Fruit fly (Drosophila melanogaster) whole organism, adult: ENCODE measurements around the gene CG44142.

ENCODE experiments used
- CG11617 ChIP-seq: fragments of 200-800 bp; sonication (Bioruptor generic); optimal IDR thresholded peaks from 2 replicates; lab custom pipeline; 2017; ENCODE audit warnings: mild to moderate bottlenecking, missing biosample characterization, missing genetic modification reagents, missing genetic modification characterization
- CG12768 ChIP-seq: fragments of 200-800 bp; sonication (Bioruptor generic); optimal IDR thresholded peaks from 2 replicates; lab custom pipeline; 2017; ENCODE audit warnings: missing biosample characterization, missing genetic modification characterization, mild to moderate bottlenecking, moderate library complexity, missing genetic modification reagents
- CG14711 ChIP-seq: fragments of 200-800 bp; sonication (Bioruptor generic); optimal IDR thresholded peaks from 2 replicates; lab custom pipeline; 2018; ENCODE audit warnings: missing biosample characterization, mild to moderate bottlenecking, missing genetic modification characterization, moderate library complexity
- CG1620 ChIP-seq: fragments of 200-800 bp; sonication (Bioruptor generic); optimal IDR thresholded peaks from 2 replicates; lab custom pipeline; 2016; ENCODE audit warnings: missing biosample characterization, missing genetic modification characterization
- CG33017 ChIP-seq: fragments of 200-800 bp; sonication (Bioruptor generic); optimal IDR thresholded peaks from 2 replicates; lab custom pipeline; 2018; ENCODE audit warnings: missing biosample characterization, mild to moderate bottlenecking, missing genetic modification characterization, moderate library complexity
- CG5204 ChIP-seq: fragments of 200-800 bp; sonication (Bioruptor generic); optimal IDR thresholded peaks from 2 replicates; lab custom pipeline; 2016; ENCODE audit warnings: missing biosample characterization, missing genetic modification characterization
- CG7045 ChIP-seq: fragments of 200-800 bp; sonication (Bioruptor generic); optimal IDR thresholded peaks from 2 replicates; lab custom pipeline; 2017; ENCODE audit warnings: missing biosample characterization, mild to moderate bottlenecking, missing genetic modification characterization
- CG7101 ChIP-seq: fragments of 200-800 bp; sonication (Bioruptor generic); optimal IDR thresholded peaks from 2 replicates; lab custom pipeline; 2018; ENCODE audit warnings: missing biosample characterization, mild to moderate bottlenecking, missing genetic modification characterization, moderate library complexity
- Clk ChIP-seq: fragments of 200-800 bp; sonication (Bioruptor generic); optimal IDR thresholded peaks from 2 replicates; lab custom pipeline; 2017; ENCODE audit warnings: missing biosample characterization, missing genetic modification characterization
- Crg-1 ChIP-seq: fragments of 200-800 bp; sonication (Bioruptor generic); optimal IDR thresholded peaks from 2 replicates; lab custom pipeline; 2016; ENCODE audit warnings: missing biosample characterization, missing genetic modification characterization
- Hr96 ChIP-seq: fragments of 200-800 bp; sonication (Bioruptor generic); optimal IDR thresholded peaks from 2 replicates; lab custom pipeline; 2016; ENCODE audit warnings: missing biosample characterization, missing genetic modification characterization
- Mnt ChIP-seq: fragments of 200-800 bp; sonication (Bioruptor generic); optimal IDR thresholded peaks from 2 replicates; lab custom pipeline; 2016; ENCODE audit warnings: missing biosample characterization, mild to moderate bottlenecking, missing genetic modification characterization
- bab1 ChIP-seq: fragments of 200-800 bp; sonication (Bioruptor generic); optimal IDR thresholded peaks from 3 replicates; lab custom pipeline; 2019; ENCODE audit warnings: missing biosample characterization, mild to moderate bottlenecking, missing genetic modification characterization, moderate library complexity
- cic ChIP-seq: fragments of 200-800 bp; sonication (Bioruptor generic); optimal IDR thresholded peaks from 2 replicates; lab custom pipeline; 2017; ENCODE audit warnings: missing biosample characterization, mild to moderate bottlenecking, missing genetic modification characterization, moderate library complexity
- cnc ChIP-seq, 2 experiments: fragments of >200 bp; optimal IDR thresholded peaks; 2 replicates each; lab custom pipeline; 2017
- kay ChIP-seq: fragments of 200-800 bp; sonication (Bioruptor generic); peaks from one replicate; lab custom pipeline; 2016; ENCODE audit warnings: missing biosample characterization, missing genetic modification characterization, borderline replicate concordance
- ovo ChIP-seq: fragments of 200-800 bp; sonication (Bioruptor generic); optimal IDR thresholded peaks from 2 replicates; lab custom pipeline; 2016; ENCODE audit warnings: missing biosample characterization, missing genetic modification characterization
- pad ChIP-seq: fragments of 200-800 bp; sonication (Bioruptor generic); optimal IDR thresholded peaks from 3 replicates; lab custom pipeline; 2017; ENCODE audit warnings: missing biosample characterization, missing genetic modification characterization, mild to moderate bottlenecking, moderate library complexity, missing genetic modification reagents
- tj ChIP-seq: fragments of 200-800 bp; sonication (Bioruptor generic); optimal IDR thresholded peaks from 3 replicates; lab custom pipeline; 2017; ENCODE audit warnings: missing biosample characterization, mild to moderate bottlenecking, missing genetic modification characterization, moderate library complexity
- toe ChIP-seq: fragments of 200-800 bp; sonication (Bioruptor generic); optimal IDR thresholded peaks from 2 replicates; lab custom pipeline; 2016; ENCODE audit warnings: missing biosample characterization, missing genetic modification characterization

Gene CG44142

DNA sequence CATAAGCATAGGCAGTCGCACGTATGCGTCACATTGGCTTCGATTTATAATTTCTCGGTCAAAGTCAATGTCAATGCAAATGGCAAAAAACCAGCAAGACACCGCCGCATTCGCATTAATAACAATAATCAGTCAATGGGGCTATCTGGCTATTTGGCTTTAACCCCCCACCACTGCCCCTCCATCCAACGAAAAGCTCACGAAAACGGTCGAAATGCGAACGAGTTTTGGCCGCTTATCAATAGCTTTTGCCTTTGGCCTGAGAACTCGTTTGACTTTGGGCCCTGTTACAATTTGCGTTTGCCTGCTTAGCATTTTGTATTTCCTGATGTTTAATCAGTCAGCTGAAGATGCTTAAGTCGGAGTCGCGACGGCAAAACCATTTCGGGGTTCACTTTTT is 39.5 kb downstream of the CG44142 start:
- TF ChIP-seq toe (GFP tag; lab: Kevin White, UChicago) (no peak), Hr96 (GFP tag; lab: Kevin White, UChicago) (no peak), CG33017 (tag; lab: Kevin White, UChicago) (no peak), ovo (no peak), pad (no peak), Mnt (GFP tag; lab: Kevin White, UChicago) (no peak), cnc (optimal IDR thresholded peaks at IDR 0.05; lab: Kevin White, UChicago) (no peak), CG7045 (GFP tag; lab: Kevin White, UChicago) (no peak), CG12768 (GFP tag; lab: Kevin White, UChicago) (no peak), bab1 (no peak), CG11617 (GFP tag; lab: Kevin White, UChicago) (no peak), kay (GFP tag; lab: Kevin White, UChicago) (no peak), CG1620 (no peak), Clk (GFP tag; lab: Kevin White, UChicago) (no peak), cic (GFP tag; lab: Kevin White, UChicago) (no peak), CG14711 (no peak), CG5204 (GFP tag; lab: Kevin White, UChicago) (no peak), tj (GFP tag; lab: Kevin White, UChicago) (no peak)

DNA sequence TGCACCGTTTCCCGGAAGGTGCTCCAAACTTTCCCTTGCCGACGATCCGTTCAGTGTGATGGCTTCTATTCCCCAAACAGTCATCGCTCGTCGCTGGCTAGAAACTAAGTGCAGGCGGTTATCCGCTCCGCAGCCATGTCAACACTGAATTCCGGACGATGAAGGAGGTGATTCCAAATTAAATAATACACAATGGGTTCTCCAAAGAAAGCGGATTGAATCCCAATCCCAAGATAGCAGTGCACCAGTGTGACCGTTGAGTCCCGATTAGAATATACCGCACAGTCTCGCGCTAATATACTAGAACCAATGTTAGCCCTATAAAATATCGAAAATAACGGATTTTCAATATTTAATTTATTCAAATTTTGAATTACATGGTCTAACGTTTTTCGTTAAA is 41.2 kb downstream of the CG44142 start, which contains the start of gene TBC1D5:
Gene TBC1D5 (minus strand): TSS at position 254 of the 400 bp plus-strand sequence.
- TF ChIP-seq bab1: peak; percentile 13
- TF ChIP-seq CG12768 (GFP tag; lab: Kevin White, UChicago): no peak
- TF ChIP-seq CG14711: peak; percentile 16
- no peak for TF ChIP-seq CG11617 (GFP tag; lab: Kevin White, UChicago)

- no peak for TF ChIP-seq toe (GFP tag; lab: Kevin White, UChicago)
- TF ChIP-seq kay (GFP tag; lab: Kevin White, UChicago): no peak
- no peak for TF ChIP-seq CG11617 (GFP tag; lab: Kevin White, UChicago)
- TF ChIP-seq Mnt (GFP tag; lab: Kevin White, UChicago): no peak
- no peak for TF ChIP-seq CG33017 (tag; lab: Kevin White, UChicago)
- no peak for TF ChIP-seq tj (GFP tag; lab: Kevin White, UChicago)
- TF ChIP-seq ovo: no peak
- no peak for TF ChIP-seq Clk (GFP tag; lab: Kevin White, UChicago)
- no peak for TF ChIP-seq CG1620
- TF ChIP-seq pad: no peak
- TF ChIP-seq CG7101 (tag; lab: Kevin White, UChicago): no peak
- no peak for TF ChIP-seq bab1
- TF ChIP-seq cic (GFP tag; lab: Kevin White, UChicago): no peak
- TF ChIP-seq CG5204 (GFP tag; lab: Kevin White, UChicago): no peak
- TF ChIP-seq CG7045 (GFP tag; lab: Kevin White, UChicago): no peak
- TF ChIP-seq Crg-1: no peak
- TF ChIP-seq cnc (optimal IDR thresholded peaks at IDR 0.05; lab: Kevin White, UChicago): no peak
- no peak for TF ChIP-seq Hr96 (GFP tag; lab: Kevin White, UChicago)
- no peak for TF ChIP-seq CG14711
- TF ChIP-seq CG12768 (GFP tag; lab: Kevin White, UChicago): no peak
These were observed 42.3 kb downstream of the CG44142 start for dm6 chr3R:13270648-13271047.

dm6 chr3R:13264061-13264661 is 48.8 kb downstream of the CG44142 start, which contains the start of gene Ravus:
TSS of gene Ravus (minus strand) at chr3R:13264061.
- peak; percentile 66 for TF ChIP-seq CG5204 (GFP tag; lab: Kevin White, UChicago)
- peak; percentile 45 for TF ChIP-seq CG33017 (tag; lab: Kevin White, UChicago)
- TF ChIP-seq CG7045 (GFP tag; lab: Kevin White, UChicago): peak; percentile 19
- TF ChIP-seq cic (GFP tag; lab: Kevin White, UChicago): no peak
- TF ChIP-seq Hr96 (GFP tag; lab: Kevin White, UChicago): peak; percentile 38
- TF ChIP-seq kay (GFP tag; lab: Kevin White, UChicago): no peak
- peak; percentile 96 for TF ChIP-seq CG14711
- peak; percentile 76 for TF ChIP-seq toe (GFP tag; lab: Kevin White, UChicago)
- peak; percentile 58 for TF ChIP-seq CG7101 (tag; lab: Kevin White, UChicago)
- TF ChIP-seq Clk (GFP tag; lab: Kevin White, UChicago): no peak
- TF ChIP-seq ovo: no peak
- no peak for TF ChIP-seq Crg-1
- TF ChIP-seq pad: peak; percentile 21
- TF ChIP-seq cnc (optimal IDR thresholded peaks at IDR 0.05; lab: Kevin White, UChicago): no peak
- no peak for TF ChIP-seq CG12768 (GFP tag; lab: Kevin White, UChicago)
- peak; percentile 51 for TF ChIP-seq Mnt (GFP tag; lab: Kevin White, UChicago)
- peak; percentile 49 for TF ChIP-seq bab1
- no peak for TF ChIP-seq CG1620
- TF ChIP-seq tj (GFP tag; lab: Kevin White, UChicago): peak; percentile 14
- TF ChIP-seq CG11617 (GFP tag; lab: Kevin White, UChicago): peak; percentile 42
